Worm (Caenorhabditis elegans) whole organism, L3 larva: ENCODE results near the gene T06D8.10.

ENCODE experiments used
- R02D3.7 ChIP-seq: fragments of 150-350 bp; optimal IDR thresholded peaks from 2 replicates; lab custom pipeline; 2014; ENCODE audit warnings: missing biosample characterization, missing genetic modification characterization
- ZK546.5 ChIP-seq: sonication (generic microtip); optimal IDR thresholded peaks from 2 replicates; lab custom pipeline; 2017; ENCODE audit warnings: missing biosample characterization, missing genetic modification characterization
- ama-1 ChIP-seq: fragments of 150-350 bp; optimal IDR thresholded peaks from 2 replicates; lab custom pipeline; 2018
- ceh-16 ChIP-seq: sonication (generic microtip); optimal IDR thresholded peaks from 2 replicates; lab custom pipeline; 2017; ENCODE audit warnings: missing biosample characterization, missing genetic modification characterization
- ceh-28 ChIP-seq: fragments of 150-350 bp; optimal IDR thresholded peaks from 2 replicates; lab custom pipeline; 2014; ENCODE audit warnings: missing biosample characterization, missing genetic modification reagents, missing genetic modification characterization
- ceh-82 ChIP-seq: fragments of 150-350 bp; optimal IDR thresholded peaks from 2 replicates; lab custom pipeline; 2014; ENCODE audit warnings: missing biosample characterization, missing genetic modification characterization
- ceh-9 ChIP-seq: sonication (generic microtip); optimal IDR thresholded peaks from 2 replicates; lab custom pipeline; 2018; ENCODE audit warnings: missing biosample characterization, missing genetic modification characterization
- daf-12 ChIP-seq: fragments of 150-350 bp; optimal IDR thresholded peaks from 2 replicates; lab custom pipeline; 2014; ENCODE audit warnings: missing biosample characterization, missing genetic modification reagents, missing genetic modification characterization
- egl-27 ChIP-seq: sonication (generic microtip); optimal IDR thresholded peaks from 4 replicates; lab custom pipeline; 2017; ENCODE audit warnings: missing biosample characterization, missing genetic modification reagents, missing genetic modification characterization
- egl-5 ChIP-seq: fragments of 150-350 bp; optimal IDR thresholded peaks from 2 replicates; lab custom pipeline; 2017; ENCODE audit warnings: missing biosample characterization, missing genetic modification reagents, missing genetic modification characterization, inconsistent platforms
- elt-1 ChIP-seq: fragments of 150-350 bp; optimal IDR thresholded peaks from 2 replicates; lab custom pipeline; 2014; ENCODE audit warnings: missing biosample characterization, missing genetic modification characterization
- elt-2 ChIP-seq: sonication (generic microtip); optimal IDR thresholded peaks from 2 replicates; lab custom pipeline; 2016; ENCODE audit warnings: missing genetic modification reagents, mild to moderate bottlenecking, missing genetic modification characterization, missing compliant biosample characterization
- elt-3 ChIP-seq, 3 experiments: fragments of 150-350 bp in 1 of 3; sonication (generic microtip) in 2 of 3; optimal IDR thresholded peaks; 2 replicates in 2 of 3; 4 replicates in 1 of 3; lab custom pipeline; 2014 to 2017; ENCODE audit warnings: missing biosample characterization in 3 of 3, missing genetic modification characterization in 3 of 3
- fkh-10 ChIP-seq: sonication (generic microtip); optimal IDR thresholded peaks from 2 replicates; lab custom pipeline; 2017; ENCODE audit warnings: missing biosample characterization, missing genetic modification reagents, missing genetic modification characterization
- fkh-2 ChIP-seq: fragments of 150-350 bp; optimal IDR thresholded peaks from 2 replicates; lab custom pipeline; 2014; ENCODE audit warnings: missing biosample characterization, missing genetic modification reagents, missing genetic modification characterization
- hmg-11 ChIP-seq: sonication (generic microtip); optimal IDR thresholded peaks from 2 replicates; lab custom pipeline; 2016; ENCODE audit warnings: missing genetic modification characterization, missing compliant biosample characterization
- jun-1 ChIP-seq: fragments of 150-350 bp; optimal IDR thresholded peaks from 2 replicates; lab custom pipeline; 2014; ENCODE audit warnings: missing biosample characterization, missing genetic modification reagents, missing genetic modification characterization
- lin-15B ChIP-seq: fragments of 150-350 bp; optimal IDR thresholded peaks from 2 replicates; lab custom pipeline; 2014; ENCODE audit warnings: missing biosample characterization, missing genetic modification characterization
- lin-39 ChIP-seq: fragments of 150-350 bp; optimal IDR thresholded peaks from 2 replicates; lab custom pipeline; 2018; ENCODE audit warnings: missing biosample characterization, missing genetic modification reagents, missing genetic modification characterization
- lsy-12 ChIP-seq: sonication (generic microtip); optimal IDR thresholded peaks from 2 replicates; lab custom pipeline; 2016; ENCODE audit warnings: mild to moderate bottlenecking, missing genetic modification characterization, missing compliant biosample characterization
- mdl-1 ChIP-seq: fragments of 150-350 bp; optimal IDR thresholded peaks from 2 replicates; lab custom pipeline; 2014; ENCODE audit warnings: missing biosample characterization, missing genetic modification characterization
- mml-1 ChIP-seq: fragments of 150-350 bp; sonication (generic microtip); optimal IDR thresholded peaks from 3 replicates; lab custom pipeline; 2014; ENCODE audit warnings: missing biosample characterization, missing genetic modification characterization
- nfya-1 ChIP-seq: sonication (generic microtip); optimal IDR thresholded peaks from 2 replicates; lab custom pipeline; 2017; ENCODE audit warnings: missing genetic modification characterization, mild to moderate bottlenecking, missing compliant biosample characterization, antibody characterized with exemption, moderate library complexity; ENCODE audit not compliant: insufficient read depth
- nhr-11 ChIP-seq: fragments of 150-350 bp; optimal IDR thresholded peaks from 2 replicates; lab custom pipeline; 2014; ENCODE audit warnings: missing biosample characterization, missing genetic modification characterization
- nhr-12 ChIP-seq: fragments of 150-350 bp; optimal IDR thresholded peaks from 2 replicates; lab custom pipeline; 2014; ENCODE audit warnings: missing biosample characterization, missing genetic modification characterization
- nhr-23 ChIP-seq: fragments of 150-350 bp; optimal IDR thresholded peaks from 2 replicates; lab custom pipeline; 2014; ENCODE audit warnings: missing biosample characterization, missing genetic modification reagents, missing genetic modification characterization
- nhr-237 ChIP-seq: fragments of 150-350 bp; optimal IDR thresholded peaks from 2 replicates; lab custom pipeline; 2014; ENCODE audit warnings: missing biosample characterization, missing genetic modification characterization
- nhr-25 ChIP-seq: sonication (generic microtip); optimal IDR thresholded peaks from 2 replicates; lab custom pipeline; 2017; ENCODE audit warnings: missing biosample characterization, missing genetic modification characterization
- nhr-28 ChIP-seq: fragments of 150-350 bp; optimal IDR thresholded peaks from 2 replicates; lab custom pipeline; 2014; ENCODE audit warnings: missing biosample characterization, missing genetic modification characterization
- nhr-43 ChIP-seq: sonication (generic microtip); optimal IDR thresholded peaks from 2 replicates; lab custom pipeline; 2016; ENCODE audit warnings: mild to moderate bottlenecking, missing genetic modification characterization, missing compliant biosample characterization; ENCODE audit not compliant: poor library complexity, severe bottlenecking
- nhr-67 ChIP-seq: fragments of 150-350 bp; optimal IDR thresholded peaks from 2 replicates; lab custom pipeline; 2014; ENCODE audit warnings: missing biosample characterization, missing genetic modification characterization
- nhr-77 ChIP-seq: fragments of 150-350 bp; optimal IDR thresholded peaks from 2 replicates; lab custom pipeline; 2014; ENCODE audit warnings: missing biosample characterization, missing genetic modification characterization
- pha-4 ChIP-seq: fragments of 150-350 bp; optimal IDR thresholded peaks from 2 replicates; lab custom pipeline; 2014; ENCODE audit warnings: missing biosample characterization, missing genetic modification reagents, missing genetic modification characterization
- pqm-1 ChIP-seq: fragments of 150-350 bp; optimal IDR thresholded peaks from 2 replicates; lab custom pipeline; 2017; ENCODE audit warnings: missing biosample characterization, missing genetic modification characterization, inconsistent platforms
- sea-2 ChIP-seq: fragments of 150-350 bp; sonication (generic microtip); optimal IDR thresholded peaks from 4 replicates; lab custom pipeline; 2014; ENCODE audit warnings: missing biosample characterization, missing genetic modification reagents, missing genetic modification characterization
- skn-1 ChIP-seq: fragments of 150-350 bp; optimal IDR thresholded peaks from 2 replicates; lab custom pipeline; 2014; ENCODE audit warnings: missing biosample characterization, missing genetic modification characterization
- snpc-4 ChIP-seq: fragments of 150-350 bp; optimal IDR thresholded peaks from 2 replicates; lab custom pipeline; 2014; ENCODE audit warnings: missing biosample characterization, missing genetic modification characterization
- tbx-2 ChIP-seq: sonication (generic microtip); optimal IDR thresholded peaks from 2 replicates; lab custom pipeline; 2016; ENCODE audit warnings: mild to moderate bottlenecking, missing genetic modification characterization, missing compliant biosample characterization
- unc-39 ChIP-seq: sonication (generic microtip); optimal IDR thresholded peaks from 4 replicates; lab custom pipeline; 2017; ENCODE audit warnings: missing biosample characterization, missing genetic modification characterization
- unc-62 ChIP-seq: fragments of 150-350 bp; sonication (generic microtip); optimal IDR thresholded peaks from 4 replicates; lab custom pipeline; 2014; ENCODE audit warnings: missing biosample characterization, missing genetic modification reagents, missing genetic modification characterization
- zag-1 ChIP-seq: fragments of 150-350 bp; optimal IDR thresholded peaks from 2 replicates; lab custom pipeline; 2014; ENCODE audit warnings: missing biosample characterization, missing genetic modification characterization
- ztf-11 ChIP-seq: fragments of 150-350 bp; optimal IDR thresholded peaks from 2 replicates; lab custom pipeline; 2014; ENCODE audit warnings: missing biosample characterization, missing genetic modification characterization
- ztf-4 ChIP-seq: fragments of 150-350 bp; optimal IDR thresholded peaks from 2 replicates; lab custom pipeline; 2014; ENCODE audit warnings: missing biosample characterization, missing genetic modification characterization

T06D8.10 gene

ce11 chrII:11247414-11247813, at the start of gene T06D8.10:
T06D8.10 (minus strand) TSS chrII:11247514.
- TF ChIP-seq ztf-11 (tag; lab: Kevin White, UChicago) (no peak), nhr-43 (tag; lab: Kevin White, UChicago) (peak; percentile 10), nhr-77 (tag; lab: Kevin White, UChicago) (no peak), nhr-25 (tag; lab: Kevin White, UChicago) (peak; percentile 81)

ce11 chrII:11293433-11293832, 46.1 kb upstream of the T06D8.10 start, which contains the start of gene C47G2.4:
C47G2.4 (minus strand) TSS chrII:11293606.
- TF ChIP-seq elt-3 (tag; optimal IDR thresholded peaks at IDR 0.05; lab: Kevin White, UChicago) (no peak), elt-2 (tag; lab: Kevin White, UChicago) (peak; percentile 29), ZK546.5 (tag; lab: Kevin White, UChicago) (no peak), nhr-28 (tag; lab: Kevin White, UChicago) (no peak), nhr-77 (tag; lab: Kevin White, UChicago) (no peak), R02D3.7 (tag; lab: Kevin White, UChicago) (peak; percentile 39), fkh-2 (no peak), hmg-11 (tag; lab: Kevin White, UChicago) (peak; percentile 39), lsy-12 (no peak), nhr-67 (tag; lab: Kevin White, UChicago) (no peak), lin-15B (tag; lab: Kevin White, UChicago) (peak; percentile 83), ceh-9 (tag; lab: Kevin White, UChicago) (no peak), nfya-1 (peak; percentile 65), jun-1 (tag; lab: Kevin White, UChicago) (no peak), sea-2 (no peak), ztf-4 (tag; lab: Kevin White, UChicago) (no peak), ceh-82 (tag; lab: Kevin White, UChicago) (no peak), ceh-16 (tag; lab: Kevin White, UChicago) (no peak), unc-62 (GFP tag; lab: Kevin White, UChicago) (no peak), mml-1 (no peak), daf-12 (tag; lab: Kevin White, UChicago) (no peak), unc-39 (no peak), nhr-25 (tag; lab: Kevin White, UChicago) (peak; percentile 72), nhr-23 (tag; lab: Kevin White, UChicago) (peak; percentile 80), pqm-1 (tag; lab: Kevin White, UChicago) (peak; percentile 17), nhr-43 (tag; lab: Kevin White, UChicago) (peak; percentile 53), nhr-11 (tag; lab: Kevin White, UChicago) (no peak), zag-1 (tag; lab: Kevin White, UChicago) (no peak), ceh-28 (peak; percentile 49), tbx-2 (tag; lab: Kevin White, UChicago) (no peak), nhr-237 (tag; lab: Kevin White, UChicago) (no peak), nhr-12 (tag; lab: Kevin White, UChicago) (no peak), egl-27 (tag; lab: Kevin White, UChicago) (no peak), mdl-1 (no peak), snpc-4 (peak; percentile 84), lin-39 (tag; lab: Kevin White, UChicago) (peak; percentile 43), skn-1 (tag; lab: Kevin White, UChicago) (no peak), egl-5 (tag; lab: Kevin White, UChicago) (no peak), elt-1 (tag; lab: Kevin White, UChicago) (peak; percentile 42), pha-4 (tag; lab: Kevin White, UChicago) (peak; percentile 69), fkh-10 (GFP tag; lab: Kevin White, UChicago) (no peak), ama-1 (lab: Kevin White, UChicago) (no peak)
